Worm (Caenorhabditis elegans): Measurements from ENCODE around the gene T14B4.9.

T14B4.9 gene

DNA sequence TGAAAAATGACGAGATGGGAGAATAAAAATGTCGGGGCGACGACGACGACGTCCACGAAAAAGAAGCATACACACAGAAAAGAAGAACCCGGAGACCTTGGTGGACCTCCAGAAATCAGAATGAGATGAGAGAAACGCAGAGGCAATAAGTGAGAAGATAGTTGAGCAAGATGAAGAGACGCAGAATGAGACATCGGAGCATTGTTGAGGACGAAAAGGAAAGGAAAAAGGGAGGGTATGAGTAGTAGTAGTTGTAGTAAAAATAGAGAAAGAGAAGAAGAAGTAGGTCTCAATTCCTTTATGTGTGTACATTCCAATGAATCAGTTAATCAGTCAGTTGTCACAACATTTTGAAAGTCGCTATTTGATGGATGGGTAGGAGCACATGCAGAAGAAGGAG lies 4.3 kb downstream of the T14B4.9 start, which contains the start of gene T14B4.8:
T14B4.8 (minus strand) TSS at position 60 of the 400 bp plus-strand sequence.
- TF ChIP-seq T23F11.4 (GFP tag; optimal IDR thresholded peaks at IDR 0.05): no peak
- TF ChIP-seq nfya-1 (tag; optimal IDR thresholded peaks at IDR 0.05): peak; percentile 12
- no peak for TF ChIP-seq dmd-4 (tag; optimal IDR thresholded peaks at IDR 0.05; ENCODE audit: borderline replicate concordance)
- peak; percentile 2 for TF ChIP-seq elt-2 (tag; optimal IDR thresholded peaks at IDR 0.05)
- TF ChIP-seq madf-2 (tag; optimal IDR thresholded peaks at IDR 0.05): no peak
- peak; percentile 63 for TF ChIP-seq unc-55 (GFP tag; optimal IDR thresholded peaks at IDR 0.05)
- no peak for TF ChIP-seq ceh-22 (tag; optimal IDR thresholded peaks at IDR 0.05)
- TF ChIP-seq K02D7.2 (tag; optimal IDR thresholded peaks at IDR 0.05): no peak
- TF ChIP-seq ceh-31 (tag; optimal IDR thresholded peaks at IDR 0.05): peak; percentile 31
- peak; percentile 57 for TF ChIP-seq unc-42 (tag; optimal IDR thresholded peaks at IDR 0.05)
- TF ChIP-seq ets-4 (tag; optimal IDR thresholded peaks at IDR 0.05): no peak
- TF ChIP-seq fkh-10 (GFP tag; optimal IDR thresholded peaks at IDR 0.05): no peak
- peak; percentile 21 for TF ChIP-seq tbx-2 (tag; optimal IDR thresholded peaks at IDR 0.05)

ce11 chrII:6726814-6727213 lies 6.8 kb downstream of the T14B4.9 start:
- TF ChIP-seq ref-2 (tag; optimal IDR thresholded peaks at IDR 0.05) (no peak), hlh-15 (tag; optimal IDR thresholded peaks at IDR 0.05) (no peak), ceh-30 (tag; optimal IDR thresholded peaks at IDR 0.05) (no peak), ceh-2 (tag; optimal IDR thresholded peaks at IDR 0.05) (no peak), lin-11 (tag; optimal IDR thresholded peaks at IDR 0.05) (no peak), ceh-14 (tag; optimal IDR thresholded peaks at IDR 0.05) (no peak), zip-5 (tag; optimal IDR thresholded peaks at IDR 0.05) (no peak), lim-6 (tag; optimal IDR thresholded peaks at IDR 0.05) (no peak), ttx-3 (tag; optimal IDR thresholded peaks at IDR 0.05) (no peak), hlh-13 (GFP tag; optimal IDR thresholded peaks at IDR 0.05) (no peak), ama-1 (optimal IDR thresholded peaks at IDR 0.05) (no peak), ceh-22 (tag; optimal IDR thresholded peaks at IDR 0.05) (no peak), tbx-2 (tag; optimal IDR thresholded peaks at IDR 0.05) (no peak), ceh-18 (tag; optimal IDR thresholded peaks at IDR 0.05) (no peak), pat-9 (tag; optimal IDR thresholded peaks at IDR 0.05) (no peak), hlh-8 (tag; optimal IDR thresholded peaks at IDR 0.05) (no peak), rnt-1 (tag; optimal IDR thresholded peaks at IDR 0.05) (no peak), odd-2 (tag; optimal IDR thresholded peaks at IDR 0.05) (no peak), K02D7.2 (tag; optimal IDR thresholded peaks at IDR 0.05) (no peak)

DNA sequence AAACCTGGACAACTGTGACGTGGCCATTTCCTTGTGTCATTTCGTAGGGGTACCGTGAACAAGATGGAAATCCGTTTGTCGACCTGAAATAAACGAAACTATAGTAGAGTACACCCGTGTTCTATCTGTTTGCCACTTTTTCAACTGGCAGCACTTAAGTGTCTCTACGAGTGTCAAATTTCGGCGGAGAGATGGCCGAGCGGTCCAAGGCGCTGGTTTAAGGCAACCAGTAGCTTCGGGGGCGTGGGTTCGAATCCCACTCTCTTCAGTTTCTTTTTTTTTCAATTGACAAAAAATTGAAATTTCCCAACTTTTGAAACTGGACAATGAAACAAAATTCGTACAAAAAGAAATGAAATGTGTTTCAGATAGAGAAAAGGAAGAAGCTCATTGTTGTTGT lies 12.0 kb downstream of the T14B4.9 start:
- no peak for TF ChIP-seq pha-4 (tag; optimal IDR thresholded peaks at IDR 0.05)
- no peak for TF ChIP-seq unc-55 (GFP tag; optimal IDR thresholded peaks at IDR 0.05)
- TF ChIP-seq K02D7.2 (tag; optimal IDR thresholded peaks at IDR 0.05): no peak
- TF ChIP-seq hlh-30 (tag; optimal IDR thresholded peaks at IDR 0.05; ENCODE audit: insufficient read depth): no peak
- no peak for TF ChIP-seq unc-3 (GFP tag; conservative IDR thresholded peaks at IDR 0.05)
- TF ChIP-seq unc-3 (tag; optimal IDR thresholded peaks at IDR 0.05): no peak
- no peak for TF ChIP-seq pros-1 (tag; optimal IDR thresholded peaks at IDR 0.05)
- TF ChIP-seq fkh-10 (GFP tag; optimal IDR thresholded peaks at IDR 0.05): no peak
- TF ChIP-seq hlh-15 (tag; optimal IDR thresholded peaks at IDR 0.05): peak; percentile 51
- TF ChIP-seq fax-1 (tag; optimal IDR thresholded peaks at IDR 0.05): peak; percentile 9
- TF ChIP-seq lim-6 (tag; optimal IDR thresholded peaks at IDR 0.05): no peak
- TF ChIP-seq gmeb-2 (tag; optimal IDR thresholded peaks at IDR 0.05): peak; percentile 20
- TF ChIP-seq elt-2 (tag; optimal IDR thresholded peaks at IDR 0.05): peak; percentile 17
- peak; percentile 28 for TF ChIP-seq ceh-31 (tag; optimal IDR thresholded peaks at IDR 0.05)
- no peak for TF ChIP-seq nhr-11 (tag; optimal IDR thresholded peaks at IDR 0.05)
- no peak for TF ChIP-seq tbx-7 (tag; optimal IDR thresholded peaks at IDR 0.05)
- no peak for TF ChIP-seq T23F11.4 (GFP tag; optimal IDR thresholded peaks at IDR 0.05)
- TF ChIP-seq ahr-1 (tag; optimal IDR thresholded peaks at IDR 0.05): no peak
- peak; percentile 31 for TF ChIP-seq Y22D7AL.16 (tag; optimal IDR thresholded peaks at IDR 0.05)
- TF ChIP-seq eyg-1 (tag; optimal IDR thresholded peaks at IDR 0.05): no peak
- no peak for TF ChIP-seq hlh-13 (GFP tag; optimal IDR thresholded peaks at IDR 0.05)
- TF ChIP-seq ceh-2 (tag; optimal IDR thresholded peaks at IDR 0.05): no peak
- TF ChIP-seq nfya-1 (tag; optimal IDR thresholded peaks at IDR 0.05): no peak
- no peak for TF ChIP-seq ceh-9 (tag; optimal IDR thresholded peaks at IDR 0.05)
- TF ChIP-seq sdc-2 (tag; optimal IDR thresholded peaks at IDR 0.05): no peak
- peak; percentile 13 for TF ChIP-seq ceh-6 (GFP tag; optimal IDR thresholded peaks at IDR 0.05)
- peak; percentile 16 for TF ChIP-seq ztf-16 (tag; optimal IDR thresholded peaks at IDR 0.05)
- peak; percentile 10 for TF ChIP-seq tbx-2 (tag; optimal IDR thresholded peaks at IDR 0.05)
- no peak for TF ChIP-seq ceh-45 (GFP tag; IDR thresholded peaks at IDR 0.05)
- no peak for TF ChIP-seq zip-5 (tag; optimal IDR thresholded peaks at IDR 0.05)
- TF ChIP-seq ref-2 (tag; optimal IDR thresholded peaks at IDR 0.05): peak; percentile 21
- peak; percentile 39 for TF ChIP-seq C38D4.7 (GFP tag; optimal IDR thresholded peaks at IDR 0.05)
- TF ChIP-seq madf-2 (tag; optimal IDR thresholded peaks at IDR 0.05): no peak
- peak; percentile 14 for TF ChIP-seq ceh-48 (tag; optimal IDR thresholded peaks at IDR 0.05)
- TF ChIP-seq ama-1 (optimal IDR thresholded peaks at IDR 0.05): no peak
- TF ChIP-seq ceh-22 (tag; optimal IDR thresholded peaks at IDR 0.05): no peak
